Fruit fly (Drosophila melanogaster) whole organism, embryonic: Measurements from ENCODE around the gene NC2beta.

Experiments used
- CG11560 ChIP-seq: fragments of 200-800 bp; sonication (Bioruptor generic); IDR thresholded peaks from 3 replicates; pipeline ENCODE4 v1.3.6; 2022; ENCODE audit warnings: missing biosample characterization, missing genetic modification characterization
- CG12155 ChIP-seq: fragments of 200-800 bp; sonication (Bioruptor generic); optimal IDR thresholded peaks from 3 replicates; lab custom pipeline; 2016; ENCODE audit warnings: missing biosample characterization, missing genetic modification characterization
- CG18764 ChIP-seq: fragments of 200-800 bp; sonication (Bioruptor generic); optimal IDR thresholded peaks from 3 replicates; lab custom pipeline; 2016; ENCODE audit warnings: missing biosample characterization, missing genetic modification characterization
- CG4707 ChIP-seq: fragments of 200-800 bp; sonication (Bioruptor generic); optimal IDR thresholded peaks from 2 replicates; lab custom pipeline; 2018; ENCODE audit warnings: missing biosample characterization, mild to moderate bottlenecking, missing genetic modification characterization, moderate library complexity
- CG7839 ChIP-seq: fragments of 200-800 bp; sonication (Bioruptor generic); optimal IDR thresholded peaks from 3 replicates; lab custom pipeline; 2018; ENCODE audit warnings: missing biosample characterization, mild to moderate bottlenecking, missing genetic modification characterization, moderate library complexity
- Dip3 ChIP-seq: fragments of 200-800 bp; sonication (Bioruptor generic); optimal IDR thresholded peaks from 3 replicates; lab custom pipeline; 2016; ENCODE audit warnings: missing biosample characterization, missing genetic modification characterization
- Spps ChIP-seq: fragments of 200-800 bp; sonication (Bioruptor generic); optimal IDR thresholded peaks from 2 replicates; lab custom pipeline; 2018; ENCODE audit warnings: missing biosample characterization, mild to moderate bottlenecking, missing genetic modification characterization
- her ChIP-seq: fragments of 200-800 bp; sonication (Bioruptor generic); optimal IDR thresholded peaks from 2 replicates; lab custom pipeline; 2016; ENCODE audit warnings: missing biosample characterization, missing genetic modification characterization
- pum ChIP-seq: fragments of 200-800 bp; sonication (Bioruptor generic); optimal IDR thresholded peaks from 2 replicates; lab custom pipeline; 2016; ENCODE audit warnings: missing biosample characterization, missing genetic modification characterization

- TF ChIP-seq her (GFP tag; lab: Kevin White, UChicago) (no peak), Dip3 (no peak), CG4707 (GFP tag; lab: Kevin White, UChicago) (no peak), CG7839 (tag; lab: Kevin White, UChicago) (no peak), CG12155 (no peak), CG11560 (no peak), Spps (tag; lab: Kevin White, UChicago) (no peak), pum (GFP tag; lab: Kevin White, UChicago) (no peak), CG18764 (GFP tag; lab: Kevin White, UChicago) (no peak)
Observed at dm6 chr2L:15052805-15053388, 45.3 kb downstream of the NC2beta start.
